Worm (Caenorhabditis elegans) whole organism, L1 larva: ENCODE data around the gene pch-2.

ENCODE experiments used
- C04F5.9 ChIP-seq: sonication (generic microtip); optimal IDR thresholded peaks from 2 replicates; lab custom pipeline; 2016; ENCODE audit warnings: missing genetic modification characterization, missing compliant biosample characterization
- C16A3.4 ChIP-seq: fragments of 150-350 bp; optimal IDR thresholded peaks from 2 replicates; lab custom pipeline; 2014; ENCODE audit warnings: missing biosample characterization, missing genetic modification characterization
- C34B4.2 ChIP-seq: sonication (generic microtip); optimal IDR thresholded peaks from 2 replicates; lab custom pipeline; 2017; ENCODE audit warnings: mild to moderate bottlenecking, missing genetic modification characterization, missing compliant biosample characterization
- F16B12.6 ChIP-seq: fragments of 150-350 bp; optimal IDR thresholded peaks from 2 replicates; lab custom pipeline; 2014; ENCODE audit warnings: missing biosample characterization, missing genetic modification characterization
- Y116A8C.19 ChIP-seq: sonication (generic microtip); optimal IDR thresholded peaks from 2 replicates; lab custom pipeline; 2016; ENCODE audit warnings: missing compliant biosample characterization, missing genetic modification characterization, borderline replicate concordance
- aha-1 ChIP-seq: fragments of 150-350 bp; optimal IDR thresholded peaks from 2 replicates; lab custom pipeline; 2014; ENCODE audit warnings: missing biosample characterization, missing genetic modification characterization
- ceh-63 ChIP-seq: fragments of 200-800 bp; sonication (Bioruptor generic); optimal IDR thresholded peaks from 2 replicates; lab custom pipeline; 2018; ENCODE audit warnings: mild to moderate bottlenecking, missing genetic modification characterization, missing compliant biosample characterization
- ceh-8 ChIP-seq: fragments of 200-800 bp; sonication (Bioruptor generic); optimal IDR thresholded peaks from 2 replicates; lab custom pipeline; 2018; ENCODE audit warnings: mild to moderate bottlenecking, missing genetic modification characterization, moderate library complexity, missing compliant biosample characterization
- ceh-82 ChIP-seq, 3 experiments: fragments of 150-350 bp in 1 of 3; sonication (generic microtip) in 2 of 3; optimal IDR thresholded peaks; 2 replicates each; lab custom pipeline; 2014 to 2017; ENCODE audit warnings: missing biosample characterization in 3 of 3, missing genetic modification characterization in 3 of 3
- ceh-90 ChIP-seq: sonication (generic microtip); optimal IDR thresholded peaks from 2 replicates; lab custom pipeline; 2016; ENCODE audit warnings: missing genetic modification characterization, missing compliant biosample characterization
- dpl-1 ChIP-seq, 3 experiments: fragments of 150-350 bp in 2 of 3; sonication (generic microtip) in 1 of 3; optimal IDR thresholded peaks; 2 replicates each; lab custom pipeline; 2014 to 2017; ENCODE audit warnings: missing biosample characterization in 3 of 3, missing genetic modification characterization in 3 of 3, missing genetic modification reagents in 3 of 3
- dsc-1 ChIP-seq: sonication (generic microtip); optimal IDR thresholded peaks from 2 replicates; lab custom pipeline; 2016; ENCODE audit warnings: mild to moderate bottlenecking, missing genetic modification characterization, missing compliant biosample characterization
- efl-3 ChIP-seq: fragments of 200-800 bp; sonication (Bioruptor generic); optimal IDR thresholded peaks from 2 replicates; lab custom pipeline; 2018; ENCODE audit warnings: mild to moderate bottlenecking, missing genetic modification characterization, missing compliant biosample characterization
- egl-13 ChIP-seq: sonication (generic microtip); optimal IDR thresholded peaks from 2 replicates; lab custom pipeline; 2016; ENCODE audit warnings: missing genotype, missing genetic modification reagents, missing genetic modification characterization, missing compliant biosample characterization
- egl-27 ChIP-seq, 2 experiments: fragments of 150-350 bp in 1 of 2; sonication (generic microtip); optimal IDR thresholded peaks; 3 replicates each; lab custom pipeline; 2017 to 2018; ENCODE audit warnings: missing biosample characterization in 2 of 2, missing genetic modification characterization in 2 of 2, missing genetic modification reagents in 2 of 2
- elt-2 ChIP-seq: sonication (generic microtip); optimal IDR thresholded peaks from 2 replicates; lab custom pipeline; 2016; ENCODE audit warnings: missing genetic modification characterization, mild to moderate bottlenecking, inconsistent platforms, missing compliant biosample characterization, missing genetic modification reagents
- grh-1 ChIP-seq: fragments of 200-800 bp; sonication (Bioruptor generic); IDR thresholded peaks from 2 replicates; pipeline ENCODE4 v1.3.6; 2022; ENCODE audit warnings: missing genetic modification reagents, missing genetic modification characterization, missing compliant biosample characterization
- hlh-17 ChIP-seq: fragments of 200-800 bp; sonication (Bioruptor generic); optimal IDR thresholded peaks from 2 replicates; lab custom pipeline; 2018; ENCODE audit warnings: missing genetic modification characterization, mild to moderate bottlenecking, missing compliant biosample characterization, moderate library complexity, borderline replicate concordance
- hpl-2 ChIP-seq: fragments of 150-350 bp; optimal IDR thresholded peaks from 2 replicates; lab custom pipeline; 2014; ENCODE audit warnings: missing biosample characterization, missing genetic modification reagents, missing genetic modification characterization
- lin-13 ChIP-seq: fragments of 150-350 bp; optimal IDR thresholded peaks from 2 replicates; lab custom pipeline; 2014; ENCODE audit warnings: missing biosample characterization, missing genetic modification reagents, missing genetic modification characterization
- lin-15B ChIP-seq: fragments of 150-350 bp; sonication (generic microtip); optimal IDR thresholded peaks from 3 replicates; lab custom pipeline; 2014; ENCODE audit warnings: missing biosample characterization, missing genetic modification characterization
- lin-35 ChIP-seq, 2 experiments: fragments of 150-350 bp; optimal IDR thresholded peaks; 2 replicates each; lab custom pipeline; 2014; ENCODE audit warnings: missing biosample characterization in 2 of 2, missing genetic modification characterization in 2 of 2, missing genetic modification reagents in 2 of 2
- lir-3 ChIP-seq: sonication (generic microtip); optimal IDR thresholded peaks from 2 replicates; lab custom pipeline; 2016; ENCODE audit warnings: mild to moderate bottlenecking, missing genetic modification characterization, moderate library complexity, missing compliant biosample characterization; ENCODE audit not compliant: poor library complexity
- mab-9 ChIP-seq: fragments of 200-800 bp; sonication (Bioruptor generic); IDR thresholded peaks from 2 replicates; pipeline ENCODE4 v1.3.6; 2022; ENCODE audit warnings: missing genetic modification reagents, missing genetic modification characterization, missing compliant biosample characterization
- mdl-1 ChIP-seq, 2 experiments: fragments of 150-350 bp; optimal IDR thresholded peaks; 2 replicates each; lab custom pipeline; 2014 to 2017; ENCODE audit warnings: missing biosample characterization in 2 of 2, missing genetic modification characterization in 2 of 2, inconsistent platforms in 1 of 2
- mef-2 ChIP-seq: fragments of 150-350 bp; optimal IDR thresholded peaks from 2 replicates; lab custom pipeline; 2014; ENCODE audit warnings: missing biosample characterization, missing genetic modification characterization
- nhr-12 ChIP-seq: sonication (generic microtip); optimal IDR thresholded peaks from 2 replicates; lab custom pipeline; 2017; ENCODE audit warnings: missing biosample characterization, missing genetic modification characterization
- nhr-19 ChIP-seq: fragments of 200-800 bp; sonication (Bioruptor generic); conservative IDR thresholded peaks from 2 replicates; pipeline ENCODE4 v1.3.6; 2022; ENCODE audit warnings: missing genetic modification characterization, missing compliant biosample characterization
- nhr-237 ChIP-seq: fragments of 150-350 bp; optimal IDR thresholded peaks from 2 replicates; lab custom pipeline; 2014; ENCODE audit warnings: missing biosample characterization, missing genetic modification characterization
- nhr-71 ChIP-seq: sonication (generic microtip); optimal IDR thresholded peaks from 2 replicates; lab custom pipeline; 2016; ENCODE audit warnings: mild to moderate bottlenecking, missing genetic modification characterization, moderate library complexity, missing compliant biosample characterization
- nhr-77 ChIP-seq: fragments of 150-350 bp; optimal IDR thresholded peaks from 2 replicates; lab custom pipeline; 2014; ENCODE audit warnings: missing biosample characterization, missing genetic modification characterization
- nhr-85 ChIP-seq: sonication (generic microtip); peaks from one replicate; lab custom pipeline; 2016; ENCODE audit warnings: missing genetic modification characterization, inconsistent platforms, missing compliant biosample characterization
- pag-3 ChIP-seq: sonication (generic microtip); optimal IDR thresholded peaks from 2 replicates; lab custom pipeline; 2017; ENCODE audit warnings: missing genetic modification characterization, mild to moderate bottlenecking, missing compliant biosample characterization, antibody characterized with exemption, borderline replicate concordance; ENCODE audit not compliant: insufficient read depth
- pax-3 ChIP-seq: fragments of 200-800 bp; sonication (Bioruptor generic); optimal IDR thresholded peaks from 2 replicates; lab custom pipeline; 2018; ENCODE audit warnings: mild to moderate bottlenecking, missing genetic modification characterization, moderate library complexity, missing compliant biosample characterization
- rnt-1 ChIP-seq: sonication (generic microtip); optimal IDR thresholded peaks from 2 replicates; lab custom pipeline; 2016; ENCODE audit warnings: mild to moderate bottlenecking, missing genetic modification characterization, moderate library complexity, missing compliant biosample characterization
- snu-23 ChIP-seq: sonication (generic microtip); optimal IDR thresholded peaks from 2 replicates; lab custom pipeline; 2016; ENCODE audit warnings: missing genetic modification characterization, missing compliant biosample characterization
- sptf-1 ChIP-seq: fragments of 150-350 bp; optimal IDR thresholded peaks from 2 replicates; lab custom pipeline; 2014; ENCODE audit warnings: missing biosample characterization, missing genetic modification characterization
- sup-37 ChIP-seq: fragments of 200-800 bp; sonication (Bioruptor generic); optimal IDR thresholded peaks from 2 replicates; lab custom pipeline; 2018; ENCODE audit warnings: mild to moderate bottlenecking, missing genetic modification characterization, missing compliant biosample characterization
- tbx-2 ChIP-seq: sonication (generic microtip); optimal IDR thresholded peaks from 2 replicates; lab custom pipeline; 2016; ENCODE audit warnings: missing genetic modification characterization, missing compliant biosample characterization
- tlp-1 ChIP-seq: fragments of 150-350 bp; optimal IDR thresholded peaks from 2 replicates; lab custom pipeline; 2014; ENCODE audit warnings: missing biosample characterization, missing genetic modification characterization
- unc-130 ChIP-seq: fragments of 150-350 bp; optimal IDR thresholded peaks from 2 replicates; lab custom pipeline; 2017; ENCODE audit warnings: missing biosample characterization, missing genetic modification characterization, inconsistent platforms
- unc-30 ChIP-seq: sonication (generic microtip); optimal IDR thresholded peaks from 2 replicates; lab custom pipeline; 2017; ENCODE audit warnings: missing biosample characterization, missing genetic modification characterization
- unc-62 ChIP-seq: fragments of 150-350 bp; optimal IDR thresholded peaks from 2 replicates; lab custom pipeline; 2014; ENCODE audit warnings: missing biosample characterization, missing genetic modification reagents, missing genetic modification characterization
- unc-86 ChIP-seq: sonication (generic microtip); optimal IDR thresholded peaks from 2 replicates; lab custom pipeline; 2016; ENCODE audit warnings: missing genetic modification characterization, missing compliant biosample characterization
- unc-98 ChIP-seq: fragments of 200-800 bp; sonication (Bioruptor generic); IDR thresholded peaks from 2 replicates; pipeline ENCODE4 v1.3.6; 2022; ENCODE audit warnings: missing genetic modification characterization, missing compliant biosample characterization
- vab-15 ChIP-seq: sonication (generic microtip); optimal IDR thresholded peaks from 2 replicates; lab custom pipeline; 2017; ENCODE audit warnings: missing genotype, mild to moderate bottlenecking, missing genetic modification characterization, missing compliant biosample characterization
- xbp-1 ChIP-seq: sonication (generic microtip); optimal IDR thresholded peaks from 2 replicates; lab custom pipeline; 2016; ENCODE audit warnings: missing genetic modification characterization, missing compliant biosample characterization
- ztf-11 ChIP-seq, 2 experiments: sonication (generic microtip); optimal IDR thresholded peaks; 2 replicates each; lab custom pipeline; 2016 to 2017; ENCODE audit warnings: missing genetic modification characterization in 2 of 2, missing biosample characterization in 1 of 2, missing compliant biosample characterization in 1 of 2

Gene pch-2

DNA sequence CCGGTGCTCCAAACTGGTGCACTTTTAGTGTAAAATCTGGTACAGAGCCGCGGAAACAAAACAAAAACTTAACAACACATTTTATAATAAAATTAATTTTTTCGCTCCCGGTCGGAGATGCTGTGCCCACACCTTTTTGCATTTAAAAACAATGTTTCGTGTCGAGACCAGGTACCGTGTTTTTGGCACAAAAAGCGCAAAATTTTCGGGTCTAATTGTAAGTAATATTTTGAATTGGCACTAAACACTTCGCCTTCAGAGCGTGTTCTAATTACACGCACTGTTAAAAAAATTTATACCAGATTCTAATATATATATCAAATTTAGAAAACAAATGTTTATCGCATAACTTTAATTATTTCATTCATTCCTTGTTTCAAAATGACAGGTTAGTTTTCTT is 23.3 kb downstream of the pch-2 start, which contains the start of gene dylt-3:
dylt-3 (plus strand) TSS at position 301 of the 400 bp plus-strand sequence.
- TF ChIP-seq mef-2 (tag; lab: Kevin White, UChicago) (no peak), C34B4.2 (tag; lab: Kevin White, UChicago) (no peak), hlh-17 (GFP tag; lab: Kevin White, UChicago) (no peak), egl-27 (tag; optimal IDR thresholded peaks at IDR 0.05; lab: Kevin White, UChicago) (no peak), efl-3 (no peak), dpl-1 (GFP tag; optimal IDR thresholded peaks at IDR 0.05; lab: Kevin White, UChicago) (no peak), nhr-237 (no peak), rnt-1 (tag; lab: Kevin White, UChicago) (no peak), ztf-11 (tag; optimal IDR thresholded peaks at IDR 0.05; lab: Kevin White, UChicago) (no peak)

DNA sequence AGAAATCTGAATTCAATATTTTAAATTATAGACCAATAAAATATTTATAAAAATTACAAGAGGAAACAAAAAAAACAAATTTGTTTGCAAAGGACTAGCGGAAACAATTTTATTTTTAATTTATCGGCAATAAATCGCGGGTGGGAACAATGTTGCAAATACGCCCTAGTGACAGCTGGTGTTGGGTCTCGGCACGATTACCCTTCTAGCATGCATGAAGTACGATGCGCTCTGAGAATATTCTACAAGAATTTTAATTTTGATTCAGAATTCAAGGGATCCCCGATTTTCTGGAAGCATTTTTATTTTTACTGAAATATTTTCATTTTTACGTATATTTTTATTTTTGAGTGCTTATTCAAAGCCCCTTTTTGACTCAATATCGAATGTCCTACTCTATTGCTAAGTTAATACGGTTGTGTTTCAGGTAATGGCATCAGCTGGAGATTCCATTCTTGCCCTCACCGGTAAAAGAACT is 26.9 kb downstream of the pch-2 start, which contains the start of the genes mig-5 and cct-1:
mig-5 (minus strand) TSS at position 8 of the 478 bp plus-strand sequence.
cct-1 (plus strand) TSS at position 428 of the 478 bp plus-strand sequence.
- TF ChIP-seq vab-15 (tag; lab: Kevin White, UChicago) (peak; percentile 94), ceh-63 (GFP tag; lab: Kevin White, UChicago) (peak; percentile 90), C34B4.2 (tag; lab: Kevin White, UChicago) (peak; percentile 71), pax-3 (tag; lab: Kevin White, UChicago) (peak; percentile 91), C04F5.9 (tag; lab: Kevin White, UChicago) (peak; percentile 100), egl-13 (tag; lab: Kevin White, UChicago) (peak; percentile 97), elt-2 (peak; percentile 90), nhr-77 (tag; lab: Kevin White, UChicago) (peak; percentile 90), efl-3 (peak; percentile 81), Y116A8C.19 (tag; lab: Kevin White, UChicago) (no peak), nhr-71 (tag; lab: Kevin White, UChicago) (peak; percentile 99), lin-35 (GFP tag; optimal IDR thresholded peaks at IDR 0.05; lab: Kevin White, UChicago) (peak; percentile 92 to 94), C16A3.4 (tag; lab: Kevin White, UChicago) (peak; percentile 98), nhr-85 (peak; percentile 99), snu-23 (GFP tag; lab: Kevin White, UChicago) (peak; percentile 99), ceh-90 (tag; lab: Kevin White, UChicago) (peak; percentile 44), dsc-1 (tag; lab: Kevin White, UChicago) (peak; percentile 99), lin-15B (peak; percentile 98), tlp-1 (tag; lab: Kevin White, UChicago) (no peak), sup-37 (GFP tag; lab: Kevin White, UChicago) (peak; percentile 92), dpl-1 (GFP tag; optimal IDR thresholded peaks at IDR 0.05; lab: Kevin White, UChicago) (peak; percentile 87 to 93 (median 89)), pag-3 (tag; lab: Kevin White, UChicago) (peak; percentile 53), grh-1 (GFP tag; lab: Robert Waterston, UW) (peak; percentile 98), nhr-19 (peak; percentile 98), unc-86 (tag; lab: Kevin White, UChicago) (peak; percentile 98), ceh-82 (tag; optimal IDR thresholded peaks at IDR 0.05; lab: Kevin White, UChicago) (peak; percentile 97 to 99 (median 98)), unc-130 (tag; lab: Kevin White, UChicago) (peak; percentile 100), lir-3 (tag; lab: Kevin White, UChicago) (peak; percentile 95), unc-30 (peak; percentile 75), hpl-2 (GFP tag; lab: Kevin White, UChicago) (peak; percentile 95), unc-98 (GFP tag; lab: Robert Waterston, UW) (peak; percentile 59; the same call in 1 of the 2 replicates), lin-13 (GFP tag; lab: Kevin White, UChicago) (peak; percentile 97), sptf-1 (tag; lab: Kevin White, UChicago) (no peak), mab-9 (GFP tag; lab: Robert Waterston, UW) (peak; percentile 94), unc-62 (peak; percentile 45), nhr-12 (peak; percentile 49), xbp-1 (tag; lab: Kevin White, UChicago) (peak; percentile 98), tbx-2 (tag; lab: Kevin White, UChicago) (peak; percentile 98), mef-2 (tag; lab: Kevin White, UChicago) (peak; percentile 85), aha-1 (peak; percentile 78), ceh-8 (GFP tag; lab: Kevin White, UChicago) (peak; percentile 97), mdl-1 (tag; optimal IDR thresholded peaks at IDR 0.05; lab: Kevin White, UChicago) (peak in 1 of 2 experiments; percentile 95), F16B12.6 (peak; percentile 75)
